Fruit fly (Drosophila melanogaster) whole organism, wandering third instar larva: ENCODE measurements around the gene CG34034.

Experiments used
- Abd-B ChIP-seq: fragments of >200 bp; optimal IDR thresholded peaks from 2 replicates; lab custom pipeline; 2017; ENCODE audit warnings: missing biosample characterization, missing genetic modification characterization
- CG32264 ChIP-seq: fragments of 200-800 bp; sonication (Bioruptor generic); optimal IDR thresholded peaks from 2 replicates; lab custom pipeline; 2016; ENCODE audit warnings: missing biosample characterization, missing genetic modification characterization
- CG9705 ChIP-seq: fragments of 200-800 bp; sonication (Bioruptor generic); optimal IDR thresholded peaks from 2 replicates; lab custom pipeline; 2018; ENCODE audit warnings: missing biosample characterization, mild to moderate bottlenecking, missing genetic modification characterization
- CrebA ChIP-seq: fragments of 200-800 bp; sonication (Bioruptor generic); optimal IDR thresholded peaks from 2 replicates; lab custom pipeline; 2016; ENCODE audit warnings: missing biosample characterization, mild to moderate bottlenecking, missing genetic modification characterization, borderline replicate concordance
- Dfd ChIP-seq: fragments of >200 bp; optimal IDR thresholded peaks from 2 replicates; lab custom pipeline; 2017; ENCODE audit warnings: missing biosample characterization, missing genetic modification characterization
- Dif ChIP-seq: fragments of 200-275, 200-300 bp; sonication (Bioruptor generic); optimal IDR thresholded peaks from 2 replicates; lab custom pipeline; 2018; ENCODE audit warnings: missing biosample characterization, missing genetic modification characterization; ENCODE audit not compliant: partially characterized antibody
- GATAd ChIP-seq: sonication (Bioruptor generic); optimal IDR thresholded peaks from 2 replicates; lab custom pipeline; 2016; ENCODE audit warnings: missing biosample characterization, missing genetic modification characterization
- HLH106 ChIP-seq: fragments of 200-800 bp; optimal IDR thresholded peaks from 3 replicates; lab custom pipeline; 2019; ENCODE audit warnings: missing biosample characterization, mild to moderate bottlenecking, missing genetic modification characterization, moderate library complexity
- Hnf4 ChIP-seq: fragments of 200-800 bp; sonication (Bioruptor generic); optimal IDR thresholded peaks from 2 replicates; lab custom pipeline; 2016; ENCODE audit warnings: missing biosample characterization, mild to moderate bottlenecking, missing genetic modification characterization
- Hr78 ChIP-seq: fragments of >200 bp; optimal IDR thresholded peaks from 2 replicates; lab custom pipeline; 2017; ENCODE audit warnings: missing biosample characterization, missing genetic modification characterization
- Hr83 ChIP-seq: fragments of 200-300 bp; sonication (Bioruptor generic); optimal IDR thresholded peaks from 2 replicates; lab custom pipeline; 2016; ENCODE audit warnings: missing biosample characterization, mild to moderate bottlenecking, missing genetic modification characterization, moderate library complexity; ENCODE audit not compliant: poor library complexity, severe bottlenecking
- Jra ChIP-seq: sonication (Bioruptor generic); optimal IDR thresholded peaks from 2 replicates; lab custom pipeline; 2016; ENCODE audit warnings: missing biosample characterization, missing genetic modification characterization
- Mio ChIP-seq: sonication (Bioruptor generic); optimal IDR thresholded peaks from 2 replicates; lab custom pipeline; 2016; ENCODE audit warnings: missing biosample characterization, missing genetic modification characterization
- Myc ChIP-seq: fragments of >200 bp; optimal IDR thresholded peaks from 2 replicates; lab custom pipeline; 2017
- N ChIP-seq: fragments of >200 bp; optimal IDR thresholded peaks from 2 replicates; lab custom pipeline; 2018; ENCODE audit warnings: missing biosample characterization, missing external identifiers, missing genetic modification characterization
- OdsH ChIP-seq: fragments of 200-800 bp; sonication (Bioruptor generic); optimal IDR thresholded peaks from 2 replicates; lab custom pipeline; 2016; ENCODE audit warnings: missing biosample characterization, mild to moderate bottlenecking, missing genetic modification characterization
- Rel ChIP-seq, 2 experiments: fragments of 200-800 bp; sonication (Bioruptor generic) in 1 of 2; optimal IDR thresholded peaks; 2 replicates in 1 of 2; 3 replicates in 1 of 2; lab custom pipeline; 2016 to 2019; ENCODE audit warnings: mild to moderate bottlenecking in 2 of 2, missing biosample characterization in 2 of 2, missing genetic modification characterization in 2 of 2, moderate library complexity in 1 of 2
- Sp1 ChIP-seq: fragments of 200-800 bp; sonication (Bioruptor generic); optimal IDR thresholded peaks from 3 replicates; lab custom pipeline; 2019; ENCODE audit warnings: missing biosample characterization, mild to moderate bottlenecking, missing genetic modification characterization, moderate library complexity
- Vsx2 ChIP-seq: fragments of 200-300, 225-300 bp; sonication (Bioruptor generic); optimal IDR thresholded peaks from 2 replicates; lab custom pipeline; 2018; ENCODE audit warnings: missing biosample characterization, missing genetic modification characterization; ENCODE audit not compliant: partially characterized antibody
- br ChIP-seq: fragments of 200-800 bp; sonication (Bioruptor generic); optimal IDR thresholded peaks from 2 replicates; lab custom pipeline; 2016; ENCODE audit warnings: missing biosample characterization, missing genetic modification characterization
- brk ChIP-seq: fragments of 200-800 bp; sonication (Bioruptor generic); optimal IDR thresholded peaks from 2 replicates; lab custom pipeline; 2016; ENCODE audit warnings: missing biosample characterization, mild to moderate bottlenecking, missing genetic modification characterization
- dl ChIP-seq, 2 experiments: fragments of 175-275, 200-275 bp in 1 of 2; fragments of 200-275 bp in 1 of 2; sonication (Bioruptor generic); optimal IDR thresholded peaks; lab custom pipeline; 2018; ENCODE audit warnings: mild to moderate bottlenecking in 2 of 2, missing biosample characterization in 2 of 2, missing genetic modification characterization in 2 of 2, moderate library complexity in 2 of 2; ENCODE audit not compliant: partially characterized antibody in 2 of 2, insufficient read depth in 1 of 2
- dmrt93B ChIP-seq: fragments of 200-800 bp; sonication (Bioruptor generic); optimal IDR thresholded peaks from 2 replicates; lab custom pipeline; 2018; ENCODE audit warnings: missing biosample characterization, mild to moderate bottlenecking, missing genetic modification characterization
- dsf ChIP-seq: sonication (Bioruptor generic); optimal IDR thresholded peaks from 2 replicates; lab custom pipeline; 2016; ENCODE audit warnings: missing biosample characterization, missing genetic modification characterization, borderline replicate concordance
- ey ChIP-seq: fragments of 200-800 bp; sonication (Bioruptor generic); optimal IDR thresholded peaks from 2 replicates; lab custom pipeline; 2016; ENCODE audit warnings: missing biosample characterization, missing genetic modification characterization
- foxo ChIP-seq, 2 experiments: fragments of 200-800 bp; sonication (Bioruptor generic); optimal IDR thresholded peaks; 2 replicates in 1 of 2; 3 replicates in 1 of 2; lab custom pipeline; 2016 to 2017; ENCODE audit warnings: missing biosample characterization in 2 of 2, missing genetic modification characterization in 2 of 2
- fru ChIP-seq: fragments of 200-800 bp; sonication (Bioruptor generic); optimal IDR thresholded peaks from 3 replicates; lab custom pipeline; 2016; ENCODE audit warnings: missing biosample characterization, mild to moderate bottlenecking, missing genetic modification characterization
- h ChIP-seq: fragments of 200-800 bp; sonication (Bioruptor generic); optimal IDR thresholded peaks from 3 replicates; lab custom pipeline; 2016; ENCODE audit warnings: missing biosample characterization, mild to moderate bottlenecking, missing genetic modification characterization
- jim ChIP-seq: fragments of 175-275, 200-325 bp; sonication (Bioruptor generic); optimal IDR thresholded peaks from 2 replicates; lab custom pipeline; 2016; ENCODE audit warnings: missing biosample characterization, mild to moderate bottlenecking, missing genetic modification characterization
- lola ChIP-seq: fragments of >200 bp; optimal IDR thresholded peaks from 2 replicates; lab custom pipeline; 2017; ENCODE audit warnings: missing biosample characterization, missing genetic modification characterization
- pan ChIP-seq: fragments of >200 bp; optimal IDR thresholded peaks from 2 replicates; lab custom pipeline; 2017
- psq ChIP-seq: fragments of 200-800 bp; sonication (Bioruptor generic); optimal IDR thresholded peaks from 3 replicates; lab custom pipeline; 2017; ENCODE audit warnings: missing biosample characterization, mild to moderate bottlenecking, missing genetic modification characterization, moderate library complexity
- rgr ChIP-seq: fragments of 200-800 bp; sonication (Bioruptor generic); optimal IDR thresholded peaks from 3 replicates; lab custom pipeline; 2016; ENCODE audit warnings: missing biosample characterization, mild to moderate bottlenecking, missing genetic modification characterization
- sage ChIP-seq: fragments of 200-800 bp; sonication (Bioruptor generic); optimal IDR thresholded peaks from 2 replicates; lab custom pipeline; 2016; ENCODE audit warnings: missing biosample characterization, mild to moderate bottlenecking, missing genetic modification characterization
- sv ChIP-seq: fragments of 200-800 bp; sonication (Bioruptor generic); optimal IDR thresholded peaks from 3 replicates; lab custom pipeline; 2016; ENCODE audit warnings: missing biosample characterization, missing genetic modification characterization
- tai ChIP-seq: sonication (Bioruptor generic); optimal IDR thresholded peaks from 2 replicates; lab custom pipeline; 2016; ENCODE audit warnings: missing biosample characterization, missing genetic modification characterization
- usp ChIP-seq: fragments of >200 bp; optimal IDR thresholded peaks from 2 replicates; lab custom pipeline; 2017; ENCODE audit warnings: missing biosample characterization, missing genetic modification characterization
- woc ChIP-seq: sonication (Bioruptor generic); optimal IDR thresholded peaks from 2 replicates; lab custom pipeline; 2016; ENCODE audit warnings: missing biosample characterization, mild to moderate bottlenecking, missing genetic modification characterization

CG34034 gene

dm6 chr3R:21739010-21739409 lies at the start of gene CG34034:
TSS of gene CG34034 (minus strand) at chr3R:21739110.
- TF ChIP-seq CrebA (GFP tag; lab: Kevin White, UChicago) = no peak
- TF ChIP-seq Myc (lab: Kevin White, UChicago) = no peak
- no peak for TF ChIP-seq Vsx2 (GFP tag; lab: Kevin White, UChicago)
- no peak for TF ChIP-seq ey (GFP tag; lab: Kevin White, UChicago)
- TF ChIP-seq, all 38 proteins: peak for 0

- TF ChIP-seq br = peak; percentile 13
- TF ChIP-seq fru (GFP tag; lab: Kevin White, UChicago) = no peak
- TF ChIP-seq pan (lab: Kevin White, UChicago) = no peak
These were observed 43.5 kb upstream of the CG34034 start, which contains the start of gene tsl for dm6 chr3R:21782295-21782922. TSS of gene tsl (minus strand) at chr3R:21782536.

DNA sequence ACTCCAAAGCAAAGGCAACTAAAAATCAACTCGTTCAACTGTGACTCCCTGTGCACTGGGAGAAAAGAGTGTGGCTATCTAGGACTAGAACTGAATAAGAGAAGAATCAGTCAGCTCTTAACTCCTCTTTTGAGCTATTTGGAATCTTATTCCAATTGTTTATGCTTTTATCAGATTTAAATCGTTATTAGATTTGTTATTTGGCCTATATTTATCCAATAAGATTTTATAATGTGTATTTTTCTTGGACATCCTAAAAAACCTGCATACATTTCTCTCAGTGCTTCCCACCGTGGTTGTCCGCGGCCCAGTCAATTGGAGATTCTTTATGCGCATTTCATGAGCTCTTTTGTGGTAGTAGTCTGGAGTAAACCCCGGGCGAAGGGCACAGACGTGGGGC lies 42.5 kb upstream of the CG34034 start:
- TF ChIP-seq CrebA (GFP tag; lab: Kevin White, UChicago) (peak; percentile 72), Dif (no peak), br (peak; percentile 91), psq (GFP tag; lab: Kevin White, UChicago) (peak; percentile 89), Mio (GFP tag; lab: Kevin White, UChicago) (no peak), ey (GFP tag; lab: Kevin White, UChicago) (peak; percentile 92), sage (peak; percentile 57), Sp1 (GFP tag; lab: Kevin White, UChicago) (peak; percentile 88), CG32264 (GFP tag; lab: Kevin White, UChicago) (peak; percentile 85), CG9705 (GFP tag; lab: Kevin White, UChicago) (peak; percentile 50), Hnf4 (GFP tag; lab: Kevin White, UChicago) (peak; percentile 88), N (GFP tag; lab: Kevin White, UChicago) (no peak), Rel (GFP tag; optimal IDR thresholded peaks at IDR 0.05; lab: Kevin White, UChicago) (peak; percentile 71), Rel (tag; optimal IDR thresholded peaks at IDR 0.05; lab: Kevin White, UChicago) (no peak), jim (GFP tag; lab: Kevin White, UChicago) (no peak), Abd-B (GFP tag; lab: Kevin White, UChicago) (no peak), dsf (peak; percentile 14), Hr78 (no peak), dl (GFP tag; optimal IDR thresholded peaks at IDR 0.05; lab: Kevin White, UChicago; ENCODE audit: insufficient read depth in 1 of 2, partially characterized antibody in 2 of 2) (no peak), usp (GFP tag; lab: Kevin White, UChicago) (no peak), Myc (lab: Kevin White, UChicago) (no peak), dmrt93B (peak; percentile 80), woc (GFP tag; lab: Kevin White, UChicago) (peak; percentile 90), Jra (GFP tag; lab: Kevin White, UChicago) (peak; percentile 61), lola (GFP tag; lab: Kevin White, UChicago) (no peak), GATAd (no peak), tai (GFP tag; lab: Kevin White, UChicago) (peak; percentile 56), sv (peak; percentile 71), rgr (GFP tag; lab: Kevin White, UChicago) (peak; percentile 90), HLH106 (tag; lab: Kevin White, UChicago) (peak; percentile 89), pan (lab: Kevin White, UChicago) (no peak), Vsx2 (GFP tag; lab: Kevin White, UChicago) (no peak), h (GFP tag; lab: Kevin White, UChicago) (peak; percentile 94), Dfd (GFP tag; lab: Kevin White, UChicago) (no peak), brk (GFP tag; lab: Kevin White, UChicago) (peak; percentile 85), foxo (GFP tag; optimal IDR thresholded peaks at IDR 0.05; lab: Kevin White, UChicago) (peak; percentile 51 to 93), fru (GFP tag; lab: Kevin White, UChicago) (peak; percentile 94), OdsH (peak; percentile 92), Hr83 (GFP tag; lab: Kevin White, UChicago) (no peak)
